Fruit fly (Drosophila melanogaster) Kc167 (cell line): ENCODE results near the gene AP-1sigma.

Experiments used
- Myc ChIP-seq: fragments of >200 bp; optimal IDR thresholded peaks from 2 replicates; lab custom pipeline; 2017; ENCODE audit warnings: missing external identifiers
- Sin3A ChIP-seq: fragments of >200 bp; optimal IDR thresholded peaks from 2 replicates; lab custom pipeline; 2018; ENCODE audit warnings: missing external identifiers
- h ChIP-seq: fragments of >200 bp; optimal IDR thresholded peaks from 3 replicates; lab custom pipeline; 2018; ENCODE audit warnings: missing external identifiers
- insv ChIP-seq: fragments of >200 bp; optimal IDR thresholded peaks from 3 replicates; lab custom pipeline; 2018; ENCODE audit warnings: missing external identifiers
- psq ChIP-seq: fragments of >200 bp; optimal IDR thresholded peaks from 2 replicates; lab custom pipeline; 2017; ENCODE audit warnings: missing external identifiers
- ttk ChIP-seq: sonication (Bioruptor generic); optimal IDR thresholded peaks from 2 replicates; lab custom pipeline; 2017; ENCODE audit warnings: missing external identifiers

- no peak for TF ChIP-seq insv (lab: Kevin White, UChicago)
- TF ChIP-seq psq (lab: Kevin White, UChicago) = no peak
- no peak for TF ChIP-seq Myc (lab: Kevin White, UChicago)
- TF ChIP-seq ttk (lab: Kevin White, UChicago) = no peak
- TF ChIP-seq h (lab: Kevin White, UChicago) = no peak
- no peak for TF ChIP-seq Sin3A (lab: Kevin White, UChicago)
These were observed 37.8 kb downstream of the AP-1sigma start, which contains the start of gene LSm3 for dm6 chr3R:23996224-23996623.
